Worm (Caenorhabditis elegans) whole organism, midembryonic: ENCODE measurements around the gene T22D1.18.

ENCODE experiments used
- klf-2 ChIP-seq: fragments of 200-800 bp; sonication (Bioruptor generic); conservative IDR thresholded peaks from 2 replicates; pipeline ENCODE4 v1.3.6; 2022; ENCODE audit warnings: missing genetic modification reagents, missing genetic modification characterization, missing compliant biosample characterization
- med-1 ChIP-seq: sonication (generic microtip); optimal IDR thresholded peaks from 2 replicates; lab custom pipeline; 2017; ENCODE audit warnings: missing genetic modification characterization, mild to moderate bottlenecking, missing compliant biosample characterization, antibody characterized with exemption, missing genetic modification reagents; ENCODE audit not compliant: insufficient read depth
- ref-1 ChIP-seq: fragments of 200-800 bp; sonication (Bioruptor generic); conservative IDR thresholded peaks from 2 replicates; pipeline ENCODE4 v1.3.6; 2022; ENCODE audit warnings: missing genetic modification reagents, missing genetic modification characterization, missing compliant biosample characterization
- ztf-29 ChIP-seq: fragments of 200-800 bp; sonication (Bioruptor generic); IDR thresholded peaks from 2 replicates; pipeline ENCODE4 v1.3.6; 2022; ENCODE audit warnings: missing genetic modification reagents, missing genetic modification characterization, missing compliant biosample characterization

DNA sequence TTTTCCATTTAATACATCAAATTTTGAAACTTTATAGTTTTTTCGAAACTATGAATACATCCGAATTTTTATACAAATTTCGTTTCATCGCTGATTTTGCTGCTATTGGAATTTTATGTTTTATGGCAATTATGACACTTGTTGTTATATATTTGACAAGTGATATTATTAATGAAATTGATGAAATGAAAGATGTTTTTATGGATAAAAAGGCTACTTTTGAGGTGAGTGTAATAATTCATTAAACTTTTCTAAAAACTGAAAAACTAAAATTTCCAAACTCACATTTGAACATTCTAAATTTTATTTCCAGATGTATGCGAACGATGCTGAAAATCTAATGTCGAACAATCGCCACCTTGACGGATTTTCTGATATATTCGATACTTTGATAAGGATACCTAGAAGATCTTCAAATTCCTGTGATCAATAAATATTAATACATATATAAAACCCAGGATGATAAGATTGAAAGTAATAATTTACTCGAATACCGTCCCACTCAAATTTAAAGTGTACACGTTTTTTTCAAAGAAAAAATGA is 13.9 kb downstream of the T22D1.18 start, which contains the start of the genes T22D1.17 and T22D1.8:
- TF ChIP-seq klf-2 (GFP tag; lab: Robert Waterston, UW): no peak
- TF ChIP-seq ztf-29 (GFP tag; lab: Robert Waterston, UW): no peak
- TF ChIP-seq med-1 (GFP tag; lab: Kevin White, UChicago): no peak
- no peak for TF ChIP-seq ref-1
